Worm (Caenorhabditis elegans) whole organism, late embryonic: ENCODE data around the gene sqt-3.

ENCODE experiments used
- C38D4.7 ChIP-seq: fragments of 200-800 bp; sonication (Bioruptor generic); optimal IDR thresholded peaks from 2 replicates; lab custom pipeline; 2018; ENCODE audit warnings: mild to moderate bottlenecking, missing genetic modification characterization, moderate library complexity, missing compliant biosample characterization
- F13H6.1 ChIP-seq: sonication (generic microtip); optimal IDR thresholded peaks from 2 replicates; lab custom pipeline; 2016; ENCODE audit warnings: missing genetic modification characterization, missing compliant biosample characterization
- K02D7.2 ChIP-seq: sonication (generic microtip); optimal IDR thresholded peaks from 2 replicates; lab custom pipeline; 2017; ENCODE audit warnings: mild to moderate bottlenecking, missing genetic modification characterization, missing compliant biosample characterization
- T23F11.4 ChIP-seq: fragments of 200-800 bp; sonication (Bioruptor generic); optimal IDR thresholded peaks from 2 replicates; lab custom pipeline; 2018; ENCODE audit warnings: mild to moderate bottlenecking, missing genetic modification characterization, missing compliant biosample characterization
- ahr-1 ChIP-seq: sonication (generic microtip); optimal IDR thresholded peaks from 2 replicates; lab custom pipeline; 2016; ENCODE audit warnings: missing genetic modification characterization, missing compliant biosample characterization
- ama-1 ChIP-seq: fragments of 150-350 bp; optimal IDR thresholded peaks from 2 replicates; lab custom pipeline; 2014
- ceh-14 ChIP-seq: sonication (generic microtip); optimal IDR thresholded peaks from 2 replicates; lab custom pipeline; 2016; ENCODE audit warnings: missing genotype, missing genetic modification characterization, missing compliant biosample characterization
- ceh-19 ChIP-seq: fragments of 200-800 bp; sonication (Bioruptor generic); optimal IDR thresholded peaks from 2 replicates; lab custom pipeline; 2018; ENCODE audit warnings: mild to moderate bottlenecking, missing genetic modification characterization, missing compliant biosample characterization
- ceh-2 ChIP-seq: sonication (generic microtip); optimal IDR thresholded peaks from 2 replicates; lab custom pipeline; 2016; ENCODE audit warnings: missing genotype, missing genetic modification characterization, missing compliant biosample characterization
- ceh-22 ChIP-seq: sonication (generic microtip); optimal IDR thresholded peaks from 2 replicates; lab custom pipeline; 2017; ENCODE audit warnings: missing biosample characterization, missing genetic modification characterization
- ceh-30 ChIP-seq: fragments of 150-350 bp; optimal IDR thresholded peaks from 2 replicates; lab custom pipeline; 2014; ENCODE audit warnings: missing biosample characterization, missing genetic modification characterization
- ceh-45 ChIP-seq: fragments of 200-800 bp; sonication (Bioruptor generic); IDR thresholded peaks from 2 replicates; pipeline ENCODE4 v1.3.6; 2022; ENCODE audit warnings: missing genetic modification reagents, missing genetic modification characterization, missing compliant biosample characterization
- ceh-48 ChIP-seq: sonication (generic microtip); optimal IDR thresholded peaks from 2 replicates; lab custom pipeline; 2016; ENCODE audit warnings: missing genetic modification characterization, inconsistent platforms, missing compliant biosample characterization
- ceh-6 ChIP-seq: fragments of 200-800 bp; sonication (Bioruptor generic); optimal IDR thresholded peaks from 2 replicates; lab custom pipeline; 2018; ENCODE audit warnings: mild to moderate bottlenecking, missing genetic modification characterization, missing compliant biosample characterization
- ceh-9 ChIP-seq: sonication (generic microtip); optimal IDR thresholded peaks from 2 replicates; lab custom pipeline; 2016; ENCODE audit warnings: mild to moderate bottlenecking, missing genetic modification characterization, inconsistent platforms, missing compliant biosample characterization
- che-1 ChIP-seq: sonication (generic microtip); optimal IDR thresholded peaks from 2 replicates; lab custom pipeline; 2016; ENCODE audit warnings: mild to moderate bottlenecking, missing genetic modification characterization, missing compliant biosample characterization
- dve-1 ChIP-seq: sonication (generic microtip); optimal IDR thresholded peaks from 2 replicates; lab custom pipeline; 2017; ENCODE audit warnings: antibody characterized with exemption, mild to moderate bottlenecking, missing genetic modification characterization, missing compliant biosample characterization
- elt-2 ChIP-seq: sonication (generic microtip); optimal IDR thresholded peaks from 2 replicates; lab custom pipeline; 2016; ENCODE audit warnings: missing genetic modification reagents, missing genetic modification characterization, missing compliant biosample characterization
- elt-4 ChIP-seq: sonication (generic microtip); optimal IDR thresholded peaks from 2 replicates; lab custom pipeline; 2016; ENCODE audit warnings: missing genetic modification characterization, missing compliant biosample characterization
- ets-4 ChIP-seq: sonication (generic microtip); optimal IDR thresholded peaks from 2 replicates; lab custom pipeline; 2016; ENCODE audit warnings: missing genetic modification characterization, missing compliant biosample characterization
- eyg-1 ChIP-seq: sonication (generic microtip); optimal IDR thresholded peaks from 2 replicates; lab custom pipeline; 2016; ENCODE audit warnings: missing genotype, missing genetic modification characterization, missing compliant biosample characterization
- fax-1 ChIP-seq: sonication (generic microtip); optimal IDR thresholded peaks from 2 replicates; lab custom pipeline; 2016; ENCODE audit warnings: missing genotype, missing genetic modification characterization, missing compliant biosample characterization
- fkh-10 ChIP-seq: fragments of 150-350 bp; optimal IDR thresholded peaks from 2 replicates; lab custom pipeline; 2014; ENCODE audit warnings: missing biosample characterization, missing genetic modification reagents, missing genetic modification characterization
- hlh-15 ChIP-seq: sonication (generic microtip); optimal IDR thresholded peaks from 2 replicates; lab custom pipeline; 2016; ENCODE audit warnings: missing genetic modification characterization, missing compliant biosample characterization
- hlh-30 ChIP-seq: sonication (generic microtip); optimal IDR thresholded peaks from 2 replicates; lab custom pipeline; 2017; ENCODE audit warnings: antibody characterized with exemption, missing genetic modification characterization, missing compliant biosample characterization; ENCODE audit not compliant: insufficient read depth
- hlh-6 ChIP-seq: sonication (generic microtip); optimal IDR thresholded peaks from 2 replicates; lab custom pipeline; 2016; ENCODE audit warnings: missing genotype, missing genetic modification characterization, missing compliant biosample characterization
- hlh-8 ChIP-seq: sonication (generic microtip); optimal IDR thresholded peaks from 2 replicates; lab custom pipeline; 2016; ENCODE audit warnings: missing genotype, missing genetic modification characterization, missing compliant biosample characterization
- madf-2 ChIP-seq: sonication (generic microtip); optimal IDR thresholded peaks from 2 replicates; lab custom pipeline; 2017; ENCODE audit warnings: missing genetic modification characterization, missing compliant biosample characterization
- mec-3 ChIP-seq: sonication (generic microtip); optimal IDR thresholded peaks from 2 replicates; lab custom pipeline; 2016; ENCODE audit warnings: borderline replicate concordance, missing genetic modification characterization, missing compliant biosample characterization
- nhr-232 ChIP-seq: sonication (generic microtip); optimal IDR thresholded peaks from 2 replicates; lab custom pipeline; 2016; ENCODE audit warnings: missing genetic modification characterization, missing compliant biosample characterization
- odd-2 ChIP-seq: sonication (generic microtip); optimal IDR thresholded peaks from 2 replicates; lab custom pipeline; 2017; ENCODE audit warnings: antibody characterized with exemption, mild to moderate bottlenecking, missing genetic modification characterization, missing compliant biosample characterization
- pag-3 ChIP-seq: sonication (generic microtip); optimal IDR thresholded peaks from 2 replicates; lab custom pipeline; 2016; ENCODE audit warnings: missing compliant biosample characterization, missing genetic modification characterization, borderline replicate concordance
- pat-9 ChIP-seq: fragments of 200-800 bp; sonication (Bioruptor generic); optimal IDR thresholded peaks from 2 replicates; lab custom pipeline; 2018; ENCODE audit warnings: mild to moderate bottlenecking, missing genetic modification characterization, moderate library complexity, missing compliant biosample characterization
- pax-1 ChIP-seq: fragments of 150-350 bp; optimal IDR thresholded peaks from 2 replicates; lab custom pipeline; 2014; ENCODE audit warnings: missing biosample characterization, missing genetic modification characterization
- pha-2 ChIP-seq: sonication (generic microtip); optimal IDR thresholded peaks from 2 replicates; lab custom pipeline; 2017; ENCODE audit warnings: mild to moderate bottlenecking, missing genetic modification characterization, missing compliant biosample characterization
- pha-4 ChIP-seq: fragments of 150-350 bp; optimal IDR thresholded peaks from 2 replicates; lab custom pipeline; 2018; ENCODE audit warnings: missing biosample characterization, missing genetic modification reagents, missing genetic modification characterization
- rnt-1 ChIP-seq: sonication (generic microtip); optimal IDR thresholded peaks from 2 replicates; lab custom pipeline; 2016; ENCODE audit warnings: missing genetic modification characterization, missing compliant biosample characterization
- sox-2 ChIP-seq: fragments of 200-800 bp; sonication (Bioruptor generic); IDR thresholded peaks from 2 replicates; pipeline ENCODE4 v1.3.6; 2022; ENCODE audit warnings: missing genetic modification reagents, missing genetic modification characterization, missing compliant biosample characterization
- sox-4 ChIP-seq: sonication (generic microtip); optimal IDR thresholded peaks from 2 replicates; lab custom pipeline; 2017; ENCODE audit warnings: mild to moderate bottlenecking, missing genetic modification characterization, inconsistent platforms, missing compliant biosample characterization
- syd-9 ChIP-seq: sonication (generic microtip); optimal IDR thresholded peaks from 2 replicates; lab custom pipeline; 2016; ENCODE audit warnings: mild to moderate bottlenecking, missing genetic modification characterization, moderate library complexity, missing compliant biosample characterization
- tbx-7 ChIP-seq: sonication (generic microtip); optimal IDR thresholded peaks from 2 replicates; lab custom pipeline; 2016; ENCODE audit warnings: missing genotype, missing genetic modification characterization, missing compliant biosample characterization
- ttx-3 ChIP-seq: sonication (generic microtip); optimal IDR thresholded peaks from 2 replicates; lab custom pipeline; 2016; ENCODE audit warnings: missing genetic modification reagents, missing genetic modification characterization, missing compliant biosample characterization
- unc-3 ChIP-seq, 2 experiments: fragments of 200-800 bp in 1 of 2; sonication (Bioruptor generic) in 1 of 2; sonication (generic microtip) in 1 of 2; conservative IDR thresholded peaks in 1 of 2; optimal IDR thresholded peaks in 1 of 2; 2 replicates each; pipeline versions ENCODE4 v1.3.6 to Lab custom; 2016 to 2022; ENCODE audit warnings: missing compliant biosample characterization in 2 of 2, missing genetic modification characterization in 2 of 2, missing genetic modification reagents in 1 of 2
- unc-42 ChIP-seq: sonication (generic microtip); optimal IDR thresholded peaks from 2 replicates; lab custom pipeline; 2016; ENCODE audit warnings: missing genotype, missing genetic modification characterization, missing compliant biosample characterization
- unc-55 ChIP-seq: sonication (generic microtip); optimal IDR thresholded peaks from 2 replicates; lab custom pipeline; 2017; ENCODE audit warnings: missing biosample characterization, missing genetic modification reagents, missing genetic modification characterization
- unc-86 ChIP-seq: sonication (generic microtip); optimal IDR thresholded peaks from 2 replicates; lab custom pipeline; 2016; ENCODE audit warnings: missing genetic modification characterization, missing compliant biosample characterization
- zip-5 ChIP-seq: sonication (generic microtip); optimal IDR thresholded peaks from 2 replicates; lab custom pipeline; 2016; ENCODE audit warnings: missing genetic modification characterization, missing compliant biosample characterization
- ztf-16 ChIP-seq: sonication (generic microtip); optimal IDR thresholded peaks from 2 replicates; lab custom pipeline; 2017; ENCODE audit warnings: missing genetic modification characterization, missing compliant biosample characterization

Gene sqt-3

ce11 chrV:12343419-12343969, 9.1 kb upstream of the sqt-3 start, which contains the start of gene tomm-20 (continued):
- TF ChIP-seq hlh-15 (tag; lab: Kevin White, UChicago) (no peak), sox-4 (tag; lab: Kevin White, UChicago) (peak; percentile 18), fax-1 (tag; lab: Kevin White, UChicago) (peak; percentile 57), pat-9 (tag; lab: Kevin White, UChicago) (peak; percentile 39), C38D4.7 (peak; percentile 43), elt-4 (tag; lab: Kevin White, UChicago) (no peak), unc-42 (tag; lab: Kevin White, UChicago) (peak; percentile 63), hlh-6 (tag; lab: Kevin White, UChicago) (no peak), unc-3 (GFP tag; conservative IDR thresholded peaks at IDR 0.05; lab: Robert Waterston, UW) (no peak), unc-3 (tag; optimal IDR thresholded peaks at IDR 0.05; lab: Kevin White, UChicago) (no peak), nhr-232 (tag; lab: Kevin White, UChicago) (peak; percentile 11), dve-1 (tag; lab: Kevin White, UChicago) (peak; percentile 69), pha-2 (tag; lab: Kevin White, UChicago) (peak; percentile 33), madf-2 (tag; lab: Kevin White, UChicago) (peak; percentile 51), ceh-9 (tag; lab: Kevin White, UChicago) (no peak), pha-4 (tag; lab: Kevin White, UChicago) (no peak), eyg-1 (tag; lab: Kevin White, UChicago) (no peak), ahr-1 (peak; percentile 33), T23F11.4 (GFP tag; lab: Kevin White, UChicago) (peak; percentile 17), syd-9 (no peak), ama-1 (no peak), ztf-16 (tag; lab: Kevin White, UChicago) (peak; percentile 58), ceh-6 (GFP tag; lab: Kevin White, UChicago) (peak; percentile 28), odd-2 (tag; lab: Kevin White, UChicago) (no peak), fkh-10 (GFP tag; lab: Kevin White, UChicago) (no peak), ceh-30 (tag; lab: Kevin White, UChicago) (no peak), K02D7.2 (tag; lab: Kevin White, UChicago) (no peak), ceh-2 (tag; lab: Kevin White, UChicago) (peak; percentile 25), ttx-3 (tag; lab: Kevin White, UChicago) (no peak), unc-55 (GFP tag; lab: Kevin White, UChicago) (peak; percentile 3), pag-3 (tag; lab: Kevin White, UChicago) (no peak), ets-4 (tag; lab: Kevin White, UChicago) (no peak), ceh-19 (peak; percentile 58), hlh-30 (tag; lab: Kevin White, UChicago) (peak; percentile 25), F13H6.1 (tag; lab: Kevin White, UChicago) (peak; percentile 27), ceh-14 (peak; percentile 83), zip-5 (tag; lab: Kevin White, UChicago) (peak; percentile 16), sox-2 (GFP tag; lab: Robert Waterston, UW) (no peak), unc-86 (tag; lab: Kevin White, UChicago) (peak; percentile 71), hlh-8 (tag; lab: Kevin White, UChicago) (peak; percentile 40), ceh-48 (peak; percentile 42), rnt-1 (tag; lab: Kevin White, UChicago) (peak; percentile 48), tbx-7 (tag; lab: Kevin White, UChicago) (no peak), che-1 (tag; lab: Kevin White, UChicago) (no peak), mec-3 (tag; lab: Kevin White, UChicago) (no peak), elt-2 (tag; lab: Kevin White, UChicago) (peak; percentile 84), ceh-22 (tag; lab: Kevin White, UChicago) (no peak), ceh-45 (GFP tag; lab: Robert Waterston, UW) (no peak), pax-1 (tag; lab: Kevin White, UChicago) (no peak)
